Worm (Caenorhabditis elegans) whole organism, L2 larva: ENCODE measurements around the gene F54D5.24.

Experiments
- Y55F3AM.14 ChIP-seq: fragments of 200-800 bp; sonication (Bioruptor generic); optimal IDR thresholded peaks from 2 replicates; lab custom pipeline; 2018; ENCODE audit warnings: mild to moderate bottlenecking, missing genetic modification characterization, missing compliant biosample characterization
- lin-13 ChIP-seq: fragments of 150-350 bp; optimal IDR thresholded peaks from 2 replicates; lab custom pipeline; 2014; ENCODE audit warnings: missing biosample characterization, missing genetic modification reagents, missing genetic modification characterization
- nhr-11 ChIP-seq: fragments of 150-350 bp; optimal IDR thresholded peaks from 2 replicates; lab custom pipeline; 2014; ENCODE audit warnings: missing biosample characterization, missing genetic modification characterization
- snpc-4 ChIP-seq: fragments of 150-350 bp; optimal IDR thresholded peaks from 2 replicates; lab custom pipeline; 2014; ENCODE audit warnings: missing biosample characterization, missing genetic modification characterization
- unc-62 ChIP-seq: fragments of 150-350 bp; optimal IDR thresholded peaks from 2 replicates; lab custom pipeline; 2014; ENCODE audit warnings: missing biosample characterization, missing genetic modification reagents, missing genetic modification characterization

DNA sequence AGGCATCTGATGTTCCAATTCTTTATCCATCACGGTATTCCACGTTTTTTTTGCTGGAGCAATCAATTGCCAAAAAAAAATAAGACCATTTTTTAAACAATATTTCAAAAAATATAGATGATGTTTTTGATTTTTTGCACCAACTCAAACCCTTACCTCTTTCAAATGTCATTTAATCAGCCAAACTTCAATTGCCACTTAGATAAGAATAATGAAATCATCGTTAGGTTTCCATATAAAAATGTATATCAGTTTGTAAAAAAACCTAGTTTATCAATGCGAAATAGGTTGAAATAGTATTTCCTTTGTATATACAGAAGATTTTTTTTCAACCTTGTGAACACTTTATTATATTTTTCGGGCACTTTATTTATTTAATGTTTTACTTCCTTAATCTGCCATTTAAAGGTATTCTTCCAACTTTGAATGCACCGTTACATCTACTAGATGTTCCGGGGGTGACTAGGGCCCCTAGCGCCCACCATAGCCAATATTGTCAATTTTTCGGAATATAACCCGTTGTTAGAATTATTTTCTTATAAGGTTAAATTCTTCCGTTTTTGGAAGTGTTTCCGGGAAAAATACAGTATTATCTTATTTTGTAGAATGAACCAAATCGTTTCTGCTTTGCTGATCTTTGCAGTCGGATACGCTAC is 13.6 kb downstream of the F54D5.24 start, which contains the start of the genes F54D5.23 and F54D5.4:
- TF ChIP-seq lin-13 (no peak), unc-62 (GFP tag; lab: Kevin White, UChicago) (no peak), nhr-11 (tag; lab: Kevin White, UChicago) (no peak), snpc-4 (tag; lab: Kevin White, UChicago) (no peak), Y55F3AM.14 (GFP tag; lab: Kevin White, UChicago) (no peak)
